Worm (Caenorhabditis elegans) whole organism, L1 larva: ENCODE data around the gene tba-4.

ENCODE experiments used
- aha-1 ChIP-seq: fragments of 150-350 bp; optimal IDR thresholded peaks from 2 replicates; lab custom pipeline; 2014; ENCODE audit warnings: missing biosample characterization, missing genetic modification characterization
- ces-1 ChIP-seq: fragments of 150-350 bp; optimal IDR thresholded peaks from 2 replicates; lab custom pipeline; 2014; ENCODE audit warnings: missing biosample characterization, missing genetic modification reagents, missing genetic modification characterization
- egl-27 ChIP-seq, 2 experiments: fragments of 150-350 bp in 1 of 2; sonication (generic microtip); optimal IDR thresholded peaks; 3 replicates each; lab custom pipeline; 2017 to 2018; ENCODE audit warnings: missing biosample characterization in 2 of 2, missing genetic modification characterization in 2 of 2, missing genetic modification reagents in 2 of 2
- elt-3 ChIP-seq, 6 experiments: fragments of 150-350 bp in 1 of 6; sonication (generic microtip); optimal IDR thresholded peaks; 2 replicates each; lab custom pipeline; 2017 to 2018; ENCODE audit warnings: missing biosample characterization in 6 of 6, missing genetic modification characterization in 6 of 6, inconsistent platforms in 1 of 6
- jun-1 ChIP-seq: fragments of 150-350 bp; optimal IDR thresholded peaks from 2 replicates; lab custom pipeline; 2014; ENCODE audit warnings: missing biosample characterization, missing genetic modification reagents, missing genetic modification characterization
- mdl-1 ChIP-seq, 2 experiments: fragments of 150-350 bp; optimal IDR thresholded peaks; 2 replicates each; lab custom pipeline; 2014 to 2017; ENCODE audit warnings: missing biosample characterization in 2 of 2, missing genetic modification characterization in 2 of 2, inconsistent platforms in 1 of 2
- mep-1 ChIP-seq: fragments of 150-350 bp; optimal IDR thresholded peaks from 2 replicates; lab custom pipeline; 2014; ENCODE audit warnings: missing biosample characterization, missing genetic modification characterization
- nhr-237 ChIP-seq: fragments of 150-350 bp; optimal IDR thresholded peaks from 2 replicates; lab custom pipeline; 2014; ENCODE audit warnings: missing biosample characterization, missing genetic modification characterization
- skn-1 ChIP-seq: fragments of 150-350 bp; optimal IDR thresholded peaks from 2 replicates; lab custom pipeline; 2014; ENCODE audit warnings: missing biosample characterization, missing genetic modification characterization
- sptf-1 ChIP-seq: fragments of 150-350 bp; optimal IDR thresholded peaks from 2 replicates; lab custom pipeline; 2014; ENCODE audit warnings: missing biosample characterization, missing genetic modification characterization
- zag-1 ChIP-seq: fragments of 150-350 bp; optimal IDR thresholded peaks from 2 replicates; lab custom pipeline; 2014; ENCODE audit warnings: missing biosample characterization, missing genetic modification characterization

DNA sequence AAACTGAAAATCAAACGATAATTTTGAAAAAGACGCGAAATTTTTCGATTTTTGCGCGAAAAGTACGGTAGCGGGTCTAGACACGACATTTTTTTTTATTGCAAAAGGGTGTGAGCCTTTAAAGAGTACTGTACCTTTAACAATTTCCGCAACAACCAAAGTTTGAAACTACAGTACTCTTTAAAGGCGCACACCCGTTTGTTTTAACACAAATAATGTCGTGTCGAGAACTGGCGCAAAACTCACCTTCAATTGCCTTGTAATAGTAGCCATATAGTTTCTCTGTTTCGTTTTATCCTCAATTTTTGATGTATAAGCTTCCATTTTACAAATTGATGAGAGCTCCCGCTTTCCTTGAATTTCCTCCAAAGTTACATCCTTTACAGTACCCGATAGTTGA is 33.3 kb upstream of the tba-4 start:
- TF ChIP-seq jun-1 (tag; lab: Kevin White, UChicago), result no peak
- TF ChIP-seq skn-1 (tag; lab: Kevin White, UChicago), result no peak
- TF ChIP-seq sptf-1, result no peak
- no peak for TF ChIP-seq ces-1 (GFP tag; lab: Kevin White, UChicago)
- no peak for TF ChIP-seq aha-1 (tag; lab: Kevin White, UChicago)
- TF ChIP-seq mep-1 (tag; lab: Kevin White, UChicago), result no peak
- TF ChIP-seq mdl-1 (tag; optimal IDR thresholded peaks at IDR 0.05; lab: Kevin White, UChicago), result no peak
- no peak for TF ChIP-seq nhr-237 (tag; lab: Kevin White, UChicago)
- TF ChIP-seq egl-27 (tag; optimal IDR thresholded peaks at IDR 0.05; lab: Kevin White, UChicago), result no peak
- no peak for TF ChIP-seq elt-3 (tag; optimal IDR thresholded peaks at IDR 0.05; lab: Kevin White, UChicago)
- TF ChIP-seq zag-1 (tag; lab: Kevin White, UChicago), result no peak
